Fruit fly (Drosophila melanogaster) whole organism, pupa: ENCODE measurements around the gene sgg.

Source experiments
- CG8159 ChIP-seq: fragments of 200-800 bp; sonication (Bioruptor generic); optimal IDR thresholded peaks from 3 replicates; lab custom pipeline; 2018; ENCODE audit warnings: missing biosample characterization, mild to moderate bottlenecking, missing genetic modification characterization, moderate library complexity
- rn ChIP-seq: fragments of 200-800 bp; sonication (Bioruptor generic); IDR thresholded peaks from 2 replicates; pipeline ENCODE4 v1.3.6; 2022; ENCODE audit warnings: missing biosample characterization, missing genetic modification characterization

dm6 chrX:2707377-2708090 is 73.8 kb downstream of the sgg start, which contains the start of gene CG2680:
- TF ChIP-seq rn (GFP tag; lab: Robert Waterston, UW): no peak
- TF ChIP-seq CG8159 (tag; lab: Kevin White, UChicago): no peak
